Fruit fly (Drosophila melanogaster): ENCODE results near the gene Tektin-C.

- TF ChIP-seq CG15710 (tag; optimal IDR thresholded peaks at IDR 0.05) (no peak), EcR (GFP tag; optimal IDR thresholded peaks at IDR 0.05) (no peak), CG10348 (GFP tag; IDR thresholded peaks at IDR 0.05) (no peak), CG8159 (tag; optimal IDR thresholded peaks at IDR 0.05) (no peak), rn (GFP tag; IDR thresholded peaks at IDR 0.05) (no peak), CG13204 (GFP tag; optimal IDR thresholded peaks at IDR 0.05) (no peak), CG9948 (tag; optimal IDR thresholded peaks at IDR 0.05) (no peak), D1 (tag; optimal IDR thresholded peaks at IDR 0.05) (no peak), CG32121 (GFP tag; IDR thresholded peaks at IDR 0.05) (no peak)
Observed at dm6 chr3L:5789663-5790062, 6.7 kb downstream of the Tektin-C start.
